Worm (Caenorhabditis elegans) whole organism, late embryonic: ENCODE measurements around the gene ZK1248.15.

Source experiments
- dve-1 ChIP-seq: sonication (generic microtip); optimal IDR thresholded peaks from 2 replicates; lab custom pipeline; 2017; ENCODE audit warnings: antibody characterized with exemption, mild to moderate bottlenecking, missing genetic modification characterization, missing compliant biosample characterization
- hlh-15 ChIP-seq: sonication (generic microtip); optimal IDR thresholded peaks from 2 replicates; lab custom pipeline; 2016; ENCODE audit warnings: missing genetic modification characterization, missing compliant biosample characterization
- tbx-2 ChIP-seq: sonication (generic microtip); optimal IDR thresholded peaks from 2 replicates; lab custom pipeline; 2016; ENCODE audit warnings: missing genetic modification characterization, missing compliant biosample characterization
- ztf-16 ChIP-seq: sonication (generic microtip); optimal IDR thresholded peaks from 2 replicates; lab custom pipeline; 2017; ENCODE audit warnings: missing genetic modification characterization, missing compliant biosample characterization

ce11 chrII:5839227-5839626 is 874 bp upstream of the ZK1248.15 start, which contains the start of gene ZK1248.19:
- TF ChIP-seq dve-1 (tag; lab: Kevin White, UChicago) (no peak), hlh-15 (tag; lab: Kevin White, UChicago) (no peak), tbx-2 (tag; lab: Kevin White, UChicago) (no peak), ztf-16 (tag; lab: Kevin White, UChicago) (no peak)
